Fruit fly (Drosophila melanogaster): Measurements from ENCODE around the gene rdo.

rdo gene

DNA sequence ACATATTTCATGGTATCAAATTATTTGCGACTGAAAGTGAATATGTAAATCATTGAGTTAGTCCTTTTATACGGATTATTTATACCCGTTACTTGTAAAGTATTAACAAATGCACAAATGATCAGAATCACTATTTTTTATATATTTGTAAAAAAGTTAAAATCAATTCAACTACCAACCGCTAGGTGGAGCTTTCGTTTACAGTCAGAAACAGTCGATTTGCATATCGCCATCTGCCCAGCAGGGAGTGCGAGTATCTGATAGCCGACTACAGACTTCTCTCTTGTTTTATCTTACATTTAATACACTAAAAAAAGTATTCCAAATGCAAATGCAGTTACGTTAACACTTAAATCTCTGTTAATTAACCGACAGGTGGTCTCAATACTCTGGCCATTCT, 55.1 kb downstream of the rdo start:
- TF ChIP-seq CG31627 (GFP tag; optimal IDR thresholded peaks at IDR 0.05) = no peak
- TF ChIP-seq Met (GFP tag; optimal IDR thresholded peaks at IDR 0.05) = no peak
- no peak for TF ChIP-seq Hr38 (GFP tag; optimal IDR thresholded peaks at IDR 0.05)
- TF ChIP-seq CG6854 (GFP tag; optimal IDR thresholded peaks at IDR 0.05) = no peak
- TF ChIP-seq topi (GFP tag; optimal IDR thresholded peaks at IDR 0.05) = no peak
- TF ChIP-seq net (GFP tag; optimal IDR thresholded peaks at IDR 0.05) = no peak
- TF ChIP-seq CG8119 (GFP tag; IDR thresholded peaks at IDR 0.05) = no peak
- no peak for TF ChIP-seq CG3032 (tag; optimal IDR thresholded peaks at IDR 0.05)
- no peak for TF ChIP-seq Ets96B (tag; optimal IDR thresholded peaks at IDR 0.05)
- no peak for TF ChIP-seq cyc (GFP tag; optimal IDR thresholded peaks at IDR 0.05)
- TF ChIP-seq Smox (GFP tag; optimal IDR thresholded peaks at IDR 0.05) = no peak
- no peak for TF ChIP-seq CG32006 (GFP tag; optimal IDR thresholded peaks at IDR 0.05)
- no peak for TF ChIP-seq OdsH (GFP tag; optimal IDR thresholded peaks at IDR 0.05)
- no peak for TF ChIP-seq Lpt (GFP tag; optimal IDR thresholded peaks at IDR 0.05)
- no peak for TF ChIP-seq CG6792 (GFP tag; optimal IDR thresholded peaks at IDR 0.05)
- no peak for TF ChIP-seq Eip93F (GFP tag; optimal IDR thresholded peaks at IDR 0.05)
- TF ChIP-seq fd85E (GFP tag; optimal IDR thresholded peaks at IDR 0.05) = no peak
- no peak for TF ChIP-seq Blimp-1 (GFP tag; optimal IDR thresholded peaks at IDR 0.05)
- TF ChIP-seq salr (GFP tag; optimal IDR thresholded peaks at IDR 0.05) = no peak

DNA sequence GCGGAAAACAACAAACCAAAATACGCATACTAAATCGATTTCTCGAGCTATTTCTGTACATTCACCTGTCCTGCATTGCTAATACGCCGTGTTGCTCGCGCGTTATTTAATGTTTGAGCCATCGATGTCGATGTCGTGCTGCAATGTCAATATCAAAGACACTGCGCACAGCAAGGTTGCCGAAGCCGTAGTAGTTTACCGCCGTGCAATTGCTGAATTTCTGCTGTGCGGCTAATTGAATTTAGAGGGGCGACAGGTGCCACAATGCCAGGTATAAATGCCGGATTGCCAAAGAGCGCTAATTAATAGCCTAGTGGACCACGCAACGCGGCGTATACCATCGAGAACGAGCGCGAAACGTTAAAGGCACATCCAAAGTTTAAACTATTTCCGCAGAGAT, 65.8 kb downstream of the rdo start, which contains the start of gene Arr1:
Gene Arr1, plus strand, starts transcription at position 301 of the 400 bp plus-strand sequence.
- TF ChIP-seq lz (GFP tag; optimal IDR thresholded peaks at IDR 0.05) = no peak
- no peak for TF ChIP-seq achi (GFP tag; optimal IDR thresholded peaks at IDR 0.05)
- no peak for TF ChIP-seq Eip75B (GFP tag; optimal IDR thresholded peaks at IDR 0.05)
- no peak for TF ChIP-seq CG11762 (GFP tag; optimal IDR thresholded peaks at IDR 0.05; ENCODE audit: insufficient read depth)

DNA sequence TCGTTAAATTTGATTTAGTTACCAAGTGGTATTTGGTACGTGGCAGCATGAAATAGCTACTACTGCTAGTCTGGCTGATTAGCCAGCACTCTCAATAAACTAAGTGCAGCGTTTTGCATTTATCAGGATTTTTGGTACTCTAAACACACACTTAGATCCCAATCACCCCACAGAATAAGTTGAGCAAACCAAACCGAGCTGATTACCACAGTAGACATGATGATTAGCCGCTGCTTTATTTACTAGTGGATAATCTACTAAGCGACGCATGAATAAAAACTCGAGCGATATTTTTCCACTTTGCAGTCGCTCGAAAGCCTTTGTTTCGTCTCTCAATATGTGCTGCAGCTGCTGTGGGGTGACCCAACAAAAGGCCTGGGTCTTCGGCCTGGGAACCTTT, 69.1 kb downstream of the rdo start, which contains the start of gene ninaD:
Gene ninaD, plus strand, starts transcription at position 301 of the 400 bp plus-strand sequence.
- no peak for TF ChIP-seq CG6792 (GFP tag; optimal IDR thresholded peaks at IDR 0.05)
- TF ChIP-seq svp (GFP tag) = no peak
- TF ChIP-seq salr (GFP tag; optimal IDR thresholded peaks at IDR 0.05) = no peak
- no peak for TF ChIP-seq eg (GFP tag; IDR thresholded peaks at IDR 0.05)

DNA sequence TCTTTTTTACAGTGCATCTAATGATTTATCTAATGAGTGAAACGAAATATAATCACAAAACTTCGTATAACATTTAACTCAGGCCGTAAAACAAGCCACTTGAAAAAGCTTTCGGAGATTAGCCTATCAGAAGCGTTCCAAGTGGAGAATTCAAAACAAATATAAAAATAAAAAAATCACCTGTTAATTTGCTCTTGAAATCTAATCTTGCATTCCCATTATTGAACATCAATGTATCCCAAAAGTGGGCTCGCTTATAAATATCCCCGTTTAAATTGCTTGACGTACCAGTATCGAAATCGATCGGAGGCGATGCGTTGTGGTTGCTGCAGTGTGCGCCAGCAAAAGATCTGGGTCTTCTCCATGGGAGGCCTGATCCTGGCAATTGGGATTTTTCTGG, 71.8 kb downstream of the rdo start, which contains the start of gene CG31741:
Gene CG31741, plus strand, starts transcription at position 301 of the 400 bp plus-strand sequence.
- no peak for TF ChIP-seq Lpt (GFP tag; optimal IDR thresholded peaks at IDR 0.05)
- no peak for TF ChIP-seq CG10631 (GFP tag; optimal IDR thresholded peaks at IDR 0.05)
- no peak for TF ChIP-seq CG34406 (GFP tag; optimal IDR thresholded peaks at IDR 0.05)
- no peak for TF ChIP-seq vri (GFP tag; optimal IDR thresholded peaks at IDR 0.05)
- no peak for TF ChIP-seq eg (GFP tag; IDR thresholded peaks at IDR 0.05)
- no peak for TF ChIP-seq Hr4 (GFP tag; optimal IDR thresholded peaks at IDR 0.05)
- TF ChIP-seq CG11762 (GFP tag; optimal IDR thresholded peaks at IDR 0.05; ENCODE audit: insufficient read depth) = no peak
- TF ChIP-seq CG32006 (GFP tag; optimal IDR thresholded peaks at IDR 0.05) = no peak
- TF ChIP-seq Eip78C (GFP tag) = no peak

DNA sequence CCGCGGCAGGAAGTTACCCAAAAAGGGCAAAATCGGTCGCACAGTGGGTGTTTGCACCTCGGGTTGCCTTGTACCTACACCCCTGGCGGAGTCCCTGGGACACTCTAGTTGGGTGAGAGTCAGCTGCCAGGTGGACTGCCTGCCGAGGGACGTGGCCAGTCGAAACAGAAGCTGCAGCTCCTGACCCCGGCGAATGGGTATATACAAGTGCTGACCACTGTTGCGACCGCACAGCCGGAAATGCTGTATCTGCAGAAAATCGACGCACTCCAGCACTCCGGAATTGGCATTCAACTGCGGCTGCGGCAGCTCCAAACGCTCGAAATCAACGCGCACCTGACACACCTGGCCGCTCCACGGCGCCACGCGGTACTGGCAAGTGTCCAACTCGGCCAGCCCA, 79.5 kb downstream of the rdo start:
- no peak for TF ChIP-seq Ets96B (tag; optimal IDR thresholded peaks at IDR 0.05)
- no peak for TF ChIP-seq CG8119 (GFP tag; IDR thresholded peaks at IDR 0.05)
- no peak for TF ChIP-seq CG6276 (GFP tag; optimal IDR thresholded peaks at IDR 0.05)
- TF ChIP-seq Eip75B (GFP tag; optimal IDR thresholded peaks at IDR 0.05) = no peak
- no peak for TF ChIP-seq fd85E (GFP tag; optimal IDR thresholded peaks at IDR 0.05)
- TF ChIP-seq Met (GFP tag; optimal IDR thresholded peaks at IDR 0.05) = no peak
- no peak for TF ChIP-seq pdm3 (GFP tag; optimal IDR thresholded peaks at IDR 0.05)
- no peak for TF ChIP-seq achi (GFP tag; optimal IDR thresholded peaks at IDR 0.05)
- TF ChIP-seq Eip78C (GFP tag) = no peak
- no peak for TF ChIP-seq CG15336 (GFP tag; IDR thresholded peaks at IDR 0.05)
- TF ChIP-seq CG11762 (GFP tag; optimal IDR thresholded peaks at IDR 0.05; ENCODE audit: insufficient read depth) = no peak
- TF ChIP-seq CG10631 (GFP tag; optimal IDR thresholded peaks at IDR 0.05) = no peak
- no peak for TF ChIP-seq ss (GFP tag; optimal IDR thresholded peaks at IDR 0.05)
- no peak for TF ChIP-seq Smox (GFP tag; optimal IDR thresholded peaks at IDR 0.05)
- no peak for TF ChIP-seq CG6854 (GFP tag; optimal IDR thresholded peaks at IDR 0.05)
- no peak for TF ChIP-seq CG3919 (GFP tag; optimal IDR thresholded peaks at IDR 0.05)
- TF ChIP-seq Sox14 (GFP tag; optimal IDR thresholded peaks at IDR 0.05) = no peak
- TF ChIP-seq CG10669 (GFP tag; optimal IDR thresholded peaks at IDR 0.05) = no peak
- no peak for TF ChIP-seq CG8632 (GFP tag; optimal IDR thresholded peaks at IDR 0.05)

Data from whole organism, prepupa.